Fruit fly (Drosophila melanogaster): Measurements from ENCODE around the gene TfIIB.

The TfIIB gene

dm6 chr2L:10435606-10436160, 4.5 kb downstream of the TfIIB start, which contains the start of the genes TBC1D16 and holn1 (continued):
- no peak for TF ChIP-seq CG12071 (GFP tag; optimal IDR thresholded peaks at IDR 0.05)
- TF ChIP-seq CG17802 (tag; optimal IDR thresholded peaks at IDR 0.05), result no peak
- TF ChIP-seq nmo (GFP tag; optimal IDR thresholded peaks at IDR 0.05), result peak; percentile 15
- no peak for TF ChIP-seq HHEX (GFP tag; optimal IDR thresholded peaks at IDR 0.05)
- TF ChIP-seq CG12104 (GFP tag; optimal IDR thresholded peaks at IDR 0.05), result peak; percentile 1
- TF ChIP-seq zen (tag; optimal IDR thresholded peaks at IDR 0.05), result peak; percentile 1
- no peak for TF ChIP-seq ap (GFP tag; IDR thresholded peaks at IDR 0.05)
- no peak for TF ChIP-seq CkIIα-i1 (GFP tag; IDR thresholded peaks at IDR 0.05)
- no peak for TF ChIP-seq CG10321 (GFP tag; IDR thresholded peaks at IDR 0.05)
- no peak for TF ChIP-seq CG4730 (GFP tag; IDR thresholded peaks at IDR 0.05)
- no peak for TF ChIP-seq crol (GFP tag; IDR thresholded peaks at IDR 0.05)
- no peak for TF ChIP-seq slbo (GFP tag; IDR thresholded peaks at IDR 0.05)
- TF ChIP-seq CG31388 (GFP tag; optimal IDR thresholded peaks at IDR 0.05), result no peak
- TF ChIP-seq CG8290 (GFP tag; optimal IDR thresholded peaks at IDR 0.05), result no peak
- no peak for TF ChIP-seq CG8290 (tag; optimal IDR thresholded peaks at IDR 0.05)
- no peak for TF ChIP-seq Atf-2 (GFP tag; optimal IDR thresholded peaks at IDR 0.05)
- peak; percentile 37 for TF ChIP-seq CG14710 (tag; optimal IDR thresholded peaks at IDR 0.05)
- no peak for TF ChIP-seq CG3065 (GFP tag; optimal IDR thresholded peaks at IDR 0.05)
- no peak for TF ChIP-seq pan (optimal IDR thresholded peaks at IDR 0.05)
- no peak for TF ChIP-seq pan (GFP tag; optimal IDR thresholded peaks at IDR 0.05 in 1 of 2, IDR thresholded peaks at IDR 0.05 in 1 of 2)
- no peak for TF ChIP-seq luna (GFP tag; optimal IDR thresholded peaks at IDR 0.05)
- TF ChIP-seq CG18262 (tag; optimal IDR thresholded peaks at IDR 0.05), result peak; percentile 29
- no peak for TF ChIP-seq CG18619 (GFP tag; optimal IDR thresholded peaks at IDR 0.05)
- no peak for TF ChIP-seq CG10543 (GFP tag; optimal IDR thresholded peaks at IDR 0.05)
- no peak for TF ChIP-seq repo (GFP tag; optimal IDR thresholded peaks at IDR 0.05)
- TF ChIP-seq ara (GFP tag; IDR thresholded peaks at IDR 0.05), result no peak
- TF ChIP-seq Hr39 (optimal IDR thresholded peaks at IDR 0.05), result no peak
- TF ChIP-seq TFAM (GFP tag; optimal IDR thresholded peaks at IDR 0.05), result no peak
- no peak for TF ChIP-seq Gug (GFP tag; IDR thresholded peaks at IDR 0.05)
- no peak for TF ChIP-seq inv (GFP tag; IDR thresholded peaks at IDR 0.05; ENCODE audit: partially characterized antibody)
- no peak for TF ChIP-seq CG32772 (GFP tag; IDR thresholded peaks at IDR 0.05)
- TF ChIP-seq Aef1 (GFP tag; IDR thresholded peaks at IDR 0.05), result no peak
- TF ChIP-seq exex (tag; optimal IDR thresholded peaks at IDR 0.05), result no peak
- no peak for TF ChIP-seq CG9876 (GFP tag; optimal IDR thresholded peaks at IDR 0.05)
- TF ChIP-seq CG8281 (tag; optimal IDR thresholded peaks at IDR 0.05), result peak; percentile 3
- TF ChIP-seq CG4424 (GFP tag; optimal IDR thresholded peaks at IDR 0.05), result no peak
- TF ChIP-seq CG11696 (GFP tag; IDR thresholded peaks at IDR 0.05), result no peak
- TF ChIP-seq gt (GFP tag; IDR thresholded peaks at IDR 0.05), result no peak
- TF ChIP-seq CG43689 (GFP tag; IDR thresholded peaks at IDR 0.05), result no peak
- no peak for TF ChIP-seq unpg (GFP tag; optimal IDR thresholded peaks at IDR 0.05)
- TF ChIP-seq en (GFP tag; optimal IDR thresholded peaks at IDR 0.05), result no peak
- no peak for TF ChIP-seq fd102C (GFP tag; optimal IDR thresholded peaks at IDR 0.05)
- TF ChIP-seq CG9797 (GFP tag; optimal IDR thresholded peaks at IDR 0.05), result no peak
- no peak for TF ChIP-seq CG12769 (tag; optimal IDR thresholded peaks at IDR 0.05)
- no peak for TF ChIP-seq slou (GFP tag; optimal IDR thresholded peaks at IDR 0.05)
- TF ChIP-seq Bteb2 (GFP tag; optimal IDR thresholded peaks at IDR 0.05), result no peak
- TF ChIP-seq ci (GFP tag; IDR thresholded peaks at IDR 0.05), result no peak
- no peak for TF ChIP-seq CG1647 (GFP tag; optimal IDR thresholded peaks at IDR 0.05)
- no peak for TF ChIP-seq CG2889 (GFP tag; IDR thresholded peaks at IDR 0.05)
- no peak for TF ChIP-seq dmrt99B (tag; optimal IDR thresholded peaks at IDR 0.05)
- no peak for TF ChIP-seq toy (GFP tag; IDR thresholded peaks at IDR 0.05)
- TF ChIP-seq CG30020 (tag; optimal IDR thresholded peaks at IDR 0.05), result peak; percentile 94
- no peak for TF ChIP-seq CG7963 (GFP tag; IDR thresholded peaks at IDR 0.05; ENCODE audit: partially characterized antibody)
